Worm (Caenorhabditis elegans): ENCODE data around the gene gld-3.

DNA sequence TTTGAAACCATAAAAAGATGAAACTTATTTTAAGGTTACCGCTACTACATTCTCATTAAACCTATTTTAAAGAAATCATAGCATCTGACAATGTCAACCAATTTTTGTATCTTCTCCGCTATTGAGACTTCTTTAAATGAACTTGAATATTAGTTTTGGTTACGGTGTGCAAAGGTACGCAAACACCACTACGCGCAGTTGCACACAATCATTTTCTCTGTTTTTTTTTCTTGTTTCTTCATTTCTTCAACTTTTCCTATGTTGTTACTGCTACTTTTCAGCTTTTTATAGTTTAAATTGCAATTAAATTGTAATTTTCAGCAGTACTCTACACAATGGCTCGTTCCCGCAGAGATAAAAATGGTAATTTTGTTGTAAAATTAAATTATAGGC lies 20.8 kb upstream of the gld-3 start, which contains the start of gene F10E7.5:
- TF ChIP-seq him-1 (tag; optimal IDR thresholded peaks at IDR 0.05) (peak; percentile 51), dao-5 (tag; optimal IDR thresholded peaks at IDR 0.05) (no peak), W03F9.2 (tag; optimal IDR thresholded peaks at IDR 0.05) (no peak)

Data from whole organism, L4/young adult.